Fruit fly (Drosophila melanogaster): Measurements from ENCODE around the gene CG10958.

Gene CG10958

dm6 chrX:8157294-8157693, 25.2 kb downstream of the CG10958 start, which contains the start of the genes Traf6 and GIIIspla2 (continued):
- TF ChIP-seq CG17568 (GFP tag; optimal IDR thresholded peaks at IDR 0.05) (no peak), CG14667 (GFP tag; IDR thresholded peaks at IDR 0.05) (peak; percentile 66), CG11560 (tag; IDR thresholded peaks at IDR 0.05) (0 out of 3 replicates have a peak, but pooled peaks have one; percentile 37), CG17361 (GFP tag; IDR thresholded peaks at IDR 0.05) (peak; percentile 81), Dref (GFP tag; IDR thresholded peaks at IDR 0.05) (peak; percentile 31; the same call in 1 of the 2 replicates), Gsc (GFP tag; IDR thresholded peaks at IDR 0.05) (peak; percentile 37; the same call in 1 of the 2 replicates), sc (optimal IDR thresholded peaks at IDR 0.05) (no peak), sc (GFP tag; optimal IDR thresholded peaks at IDR 0.05) (no peak), CG13296 (GFP tag; optimal IDR thresholded peaks at IDR 0.05) (peak; percentile 67), CG4282 (GFP tag; optimal IDR thresholded peaks at IDR 0.05) (no peak), Hr78 (GFP tag; optimal IDR thresholded peaks at IDR 0.05) (no peak), CG12744 (GFP tag; optimal IDR thresholded peaks at IDR 0.05) (peak; percentile 14), CG33557 (GFP tag; optimal IDR thresholded peaks at IDR 0.05) (peak; percentile 57), da (GFP tag; optimal IDR thresholded peaks at IDR 0.05) (peak; percentile 34), ewg (GFP tag; optimal IDR thresholded peaks at IDR 0.05) (peak; percentile 75), gem (tag; optimal IDR thresholded peaks at IDR 0.05) (peak; percentile 84), CG32767 (GFP tag; IDR thresholded peaks at IDR 0.05) (peak; percentile 84), CG17385 (GFP tag; optimal IDR thresholded peaks at IDR 0.05) (peak; percentile 65), Fer2 (tag; optimal IDR thresholded peaks at IDR 0.05) (peak; percentile 53), Adf1 (GFP tag; IDR thresholded peaks at IDR 0.05) (peak; percentile 48; the same call in 1 of the 2 replicates), dpn (GFP tag; optimal IDR thresholded peaks at IDR 0.05) (peak; percentile 71 to 72), CG17328 (GFP tag; IDR thresholded peaks at IDR 0.05) (peak; percentile 72), CG10959 (GFP tag; IDR thresholded peaks at IDR 0.05) (peak; percentile 63), CG7786 (GFP tag; optimal IDR thresholded peaks at IDR 0.05) (peak; percentile 72), Doc3 (GFP tag; IDR thresholded peaks at IDR 0.05; ENCODE audit: partially characterized antibody) (no peak), CG34422 (GFP tag; IDR thresholded peaks at IDR 0.05) (peak; percentile 73; the same call in 2 of the 3 replicates), knrl (GFP tag; IDR thresholded peaks at IDR 0.05; ENCODE audit: partially characterized antibody) (peak; percentile 50; the same call in 1 of the 3 replicates), HmgZ (tag; optimal IDR thresholded peaks at IDR 0.05) (peak; percentile 81), Deaf1 (tag; optimal IDR thresholded peaks at IDR 0.05) (peak; percentile 77), CG6689 (GFP tag; IDR thresholded peaks at IDR 0.05) (peak; percentile 74), psq (GFP tag; optimal IDR thresholded peaks at IDR 0.05) (peak; percentile 39), CG7963 (GFP tag; IDR thresholded peaks at IDR 0.05; ENCODE audit: partially characterized antibody) (no peak)

dm6 chrX:8158942-8159472, 26.9 kb downstream of the CG10958 start:
- TF ChIP-seq CG34376 (GFP tag; optimal IDR thresholded peaks at IDR 0.05) (peak; percentile 28), bsh (GFP tag; optimal IDR thresholded peaks at IDR 0.05) (peak in 1 of 2 experiments; percentile 56), tll (GFP tag; optimal IDR thresholded peaks at IDR 0.05) (no peak), Med (GFP tag) (peak; percentile 42), CG9876 (GFP tag; optimal IDR thresholded peaks at IDR 0.05) (no peak), tup (GFP tag; optimal IDR thresholded peaks at IDR 0.05) (no peak), nom (GFP tag; optimal IDR thresholded peaks at IDR 0.05) (peak; percentile 96), D19B (GFP tag; optimal IDR thresholded peaks at IDR 0.05) (peak; percentile 18), CG8281 (tag; optimal IDR thresholded peaks at IDR 0.05) (peak; percentile 60), CG2116 (GFP tag; optimal IDR thresholded peaks at IDR 0.05) (no peak)

Data from whole organism, embryonic.